ENCODE assay signal across 3 fruit fly cellular contexts in the genomic region with DNA sequence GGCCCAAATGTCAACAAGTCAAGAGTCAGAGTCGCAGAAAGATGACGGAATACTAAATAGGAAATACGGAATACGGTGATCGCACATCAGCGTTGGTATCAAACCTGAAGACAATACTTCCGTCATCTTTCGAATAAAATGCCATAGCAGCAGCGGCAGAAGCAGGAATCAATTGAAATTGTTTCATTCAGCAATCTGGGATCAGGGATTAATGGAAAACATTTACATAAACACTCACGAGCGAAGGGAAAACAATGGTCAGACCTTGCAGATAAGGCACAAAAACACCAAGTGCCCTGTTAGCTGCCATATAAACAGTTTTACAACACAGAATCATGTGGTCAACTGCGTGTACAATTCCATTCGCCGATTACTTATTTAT.
TF ChIP-seq lines count a peak whose summit lies in the region.

No protein-coding gene starts in this region.

- TF ChIP-seq CTCF in whole organism, embryonic (GFP tag; optimal IDR thresholded peaks at IDR 0.05; lab: Kevin White, UChicago), result no peak

TF ChIP-seq in whole organism, embryonic, 481 proteins besides CTCF, POLR2A, EP300 and RAD21:
- TF ChIP-seq Rfx (GFP tag; IDR thresholded peaks at IDR 0.05; lab: Robert Waterston, UW), result 0 out of 2 replicates have a peak, but pooled peaks have one; percentile 5
- TF ChIP-seq sug (tag; optimal IDR thresholded peaks at IDR 0.05; lab: Kevin White, UChicago), result peak; percentile 11
- TF ChIP-seq Pdp1 (GFP tag; optimal IDR thresholded peaks at IDR 0.05; lab: Kevin White, UChicago), result peak in 1 of 2 experiments; percentile 39
- TF ChIP-seq stwl (tag; optimal IDR thresholded peaks at IDR 0.05; lab: Kevin White, UChicago), result peak; percentile 4
- TF ChIP-seq CG3995 (GFP tag; optimal IDR thresholded peaks at IDR 0.05; lab: Kevin White, UChicago), result no peak
- TF ChIP-seq CG34376 (GFP tag; optimal IDR thresholded peaks at IDR 0.05; lab: Kevin White, UChicago), result peak; percentile 65

TF ChIP-seq in whole organism, prepupa, 60 proteins besides CTCF, POLR2A, EP300 and RAD21:
- TF ChIP-seq CG6854 (GFP tag; optimal IDR thresholded peaks at IDR 0.05; lab: Kevin White, UChicago), result no peak
- TF ChIP-seq Sox14 (GFP tag; optimal IDR thresholded peaks at IDR 0.05; lab: Kevin White, UChicago), result no peak
- TF ChIP-seq svp (GFP tag; lab: Kevin White, UChicago), result peak; percentile 97
- TF ChIP-seq CG6792 (GFP tag; optimal IDR thresholded peaks at IDR 0.05; lab: Kevin White, UChicago), result no peak
- peak; percentile 30 for TF ChIP-seq Eip78C (GFP tag; lab: Kevin White, UChicago)

TF ChIP-seq in whole organism, wandering third instar larva, 38 proteins besides CTCF, POLR2A, EP300 and RAD21:
- TF ChIP-seq Dif (GFP tag; optimal IDR thresholded peaks at IDR 0.05; lab: Kevin White, UChicago; ENCODE audit: partially characterized antibody) (no peak), Rel (GFP tag; optimal IDR thresholded peaks at IDR 0.05; lab: Kevin White, UChicago) (no peak), Rel (tag; optimal IDR thresholded peaks at IDR 0.05; lab: Kevin White, UChicago) (peak; percentile 24), rgr (GFP tag; optimal IDR thresholded peaks at IDR 0.05; lab: Kevin White, UChicago) (no peak)
TF ChIP-seq in whole organism, wandering third instar larva: peak in this region for 1.
